Worm (Caenorhabditis elegans) whole organism, L1 larva: Measurements from ENCODE around the gene ZK1010.2.

Experiments used
- C04F5.9 ChIP-seq: sonication (generic microtip); optimal IDR thresholded peaks from 2 replicates; lab custom pipeline; 2016; ENCODE audit warnings: missing genetic modification characterization, missing compliant biosample characterization
- C16A3.4 ChIP-seq: fragments of 150-350 bp; optimal IDR thresholded peaks from 2 replicates; lab custom pipeline; 2014; ENCODE audit warnings: missing biosample characterization, missing genetic modification characterization
- F16B12.6 ChIP-seq: fragments of 150-350 bp; optimal IDR thresholded peaks from 2 replicates; lab custom pipeline; 2014; ENCODE audit warnings: missing biosample characterization, missing genetic modification characterization
- alr-1 ChIP-seq: fragments of 200-800 bp; sonication (Bioruptor generic); optimal IDR thresholded peaks from 2 replicates; lab custom pipeline; 2018; ENCODE audit warnings: borderline replicate concordance, mild to moderate bottlenecking, missing genetic modification characterization, missing compliant biosample characterization
- blmp-1 ChIP-seq: fragments of 150-350 bp; optimal IDR thresholded peaks from 2 replicates; lab custom pipeline; 2014; ENCODE audit warnings: missing biosample characterization, missing genetic modification characterization
- ceh-63 ChIP-seq: fragments of 200-800 bp; sonication (Bioruptor generic); optimal IDR thresholded peaks from 2 replicates; lab custom pipeline; 2018; ENCODE audit warnings: mild to moderate bottlenecking, missing genetic modification characterization, missing compliant biosample characterization
- ceh-88 ChIP-seq: fragments of 200-800 bp; sonication (Bioruptor generic); IDR thresholded peaks from 2 replicates; pipeline ENCODE4 v1.3.6; 2022; ENCODE audit warnings: missing genetic modification characterization, missing compliant biosample characterization
- dsc-1 ChIP-seq: sonication (generic microtip); optimal IDR thresholded peaks from 2 replicates; lab custom pipeline; 2016; ENCODE audit warnings: mild to moderate bottlenecking, missing genetic modification characterization, missing compliant biosample characterization
- efl-1 ChIP-seq, 4 experiments: fragments of 150-350 bp; optimal IDR thresholded peaks in 3 of 4; peaks in 1 of 4; 1 replicate in 1 of 4; 2 replicates in 3 of 4; lab custom pipeline; 2014; ENCODE audit warnings: missing biosample characterization in 2 of 4, missing genetic modification characterization in 2 of 4, missing genetic modification reagents in 2 of 4
- egl-27 ChIP-seq, 2 experiments: fragments of 150-350 bp in 1 of 2; sonication (generic microtip); optimal IDR thresholded peaks; 3 replicates each; lab custom pipeline; 2017 to 2018; ENCODE audit warnings: missing biosample characterization in 2 of 2, missing genetic modification characterization in 2 of 2, missing genetic modification reagents in 2 of 2
- elt-2 ChIP-seq: sonication (generic microtip); optimal IDR thresholded peaks from 2 replicates; lab custom pipeline; 2016; ENCODE audit warnings: missing genetic modification characterization, mild to moderate bottlenecking, inconsistent platforms, missing compliant biosample characterization, missing genetic modification reagents
- elt-3 ChIP-seq, 6 experiments: fragments of 150-350 bp in 1 of 6; sonication (generic microtip); optimal IDR thresholded peaks; 2 replicates each; lab custom pipeline; 2017 to 2018; ENCODE audit warnings: missing biosample characterization in 6 of 6, missing genetic modification characterization in 6 of 6, inconsistent platforms in 1 of 6
- ets-5 ChIP-seq: fragments of 200-800 bp; sonication (Bioruptor generic); IDR thresholded peaks from 2 replicates; pipeline ENCODE4 v1.3.6; 2022; ENCODE audit warnings: missing genetic modification characterization, missing compliant biosample characterization
- fkh-10 ChIP-seq: sonication (generic microtip); optimal IDR thresholded peaks from 2 replicates; lab custom pipeline; 2017; ENCODE audit warnings: missing biosample characterization, missing genetic modification reagents, missing genetic modification characterization
- fkh-8 ChIP-seq: sonication (generic microtip); optimal IDR thresholded peaks from 2 replicates; lab custom pipeline; 2016; ENCODE audit warnings: mild to moderate bottlenecking, missing genetic modification characterization, missing compliant biosample characterization
- fos-1 ChIP-seq: fragments of 150-350 bp; optimal IDR thresholded peaks from 2 replicates; lab custom pipeline; 2014; ENCODE audit warnings: missing biosample characterization, missing genetic modification characterization
- grh-1 ChIP-seq: fragments of 200-800 bp; sonication (Bioruptor generic); IDR thresholded peaks from 2 replicates; pipeline ENCODE4 v1.3.6; 2022; ENCODE audit warnings: missing genetic modification reagents, missing genetic modification characterization, missing compliant biosample characterization
- hlh-4 ChIP-seq: sonication (generic microtip); optimal IDR thresholded peaks from 2 replicates; lab custom pipeline; 2016; ENCODE audit warnings: mild to moderate bottlenecking, missing genetic modification characterization, missing compliant biosample characterization
- jun-1 ChIP-seq: fragments of 150-350 bp; optimal IDR thresholded peaks from 2 replicates; lab custom pipeline; 2014; ENCODE audit warnings: missing biosample characterization, missing genetic modification reagents, missing genetic modification characterization
- lin-15B ChIP-seq: fragments of 150-350 bp; sonication (generic microtip); optimal IDR thresholded peaks from 3 replicates; lab custom pipeline; 2014; ENCODE audit warnings: missing biosample characterization, missing genetic modification characterization
- lin-35 ChIP-seq, 2 experiments: fragments of 150-350 bp; optimal IDR thresholded peaks; 2 replicates each; lab custom pipeline; 2014; ENCODE audit warnings: missing biosample characterization in 2 of 2, missing genetic modification characterization in 2 of 2, missing genetic modification reagents in 2 of 2
- lin-39 ChIP-seq: fragments of 150-350 bp; optimal IDR thresholded peaks from 2 replicates; lab custom pipeline; 2014; ENCODE audit warnings: missing biosample characterization, missing genetic modification reagents, missing genetic modification characterization
- lsy-2 ChIP-seq, 2 experiments: fragments of 150-350 bp; optimal IDR thresholded peaks; 2 replicates each; lab custom pipeline; 2014; ENCODE audit warnings: missing biosample characterization in 2 of 2, missing genetic modification characterization in 2 of 2
- mab-9 ChIP-seq: fragments of 200-800 bp; sonication (Bioruptor generic); IDR thresholded peaks from 2 replicates; pipeline ENCODE4 v1.3.6; 2022; ENCODE audit warnings: missing genetic modification reagents, missing genetic modification characterization, missing compliant biosample characterization
- mef-2 ChIP-seq: fragments of 150-350 bp; optimal IDR thresholded peaks from 2 replicates; lab custom pipeline; 2014; ENCODE audit warnings: missing biosample characterization, missing genetic modification characterization
- nhr-20 ChIP-seq: sonication (generic microtip); optimal IDR thresholded peaks from 2 replicates; lab custom pipeline; 2016; ENCODE audit warnings: mild to moderate bottlenecking, missing genetic modification characterization, missing compliant biosample characterization
- nhr-237 ChIP-seq: fragments of 150-350 bp; optimal IDR thresholded peaks from 2 replicates; lab custom pipeline; 2014; ENCODE audit warnings: missing biosample characterization, missing genetic modification characterization
- nhr-28 ChIP-seq: fragments of 150-350 bp; optimal IDR thresholded peaks from 2 replicates; lab custom pipeline; 2014; ENCODE audit warnings: missing biosample characterization, missing genetic modification characterization
- nhr-47 ChIP-seq: sonication (generic microtip); optimal IDR thresholded peaks from 2 replicates; lab custom pipeline; 2016; ENCODE audit warnings: mild to moderate bottlenecking, missing genetic modification characterization, moderate library complexity, missing compliant biosample characterization
- nhr-77 ChIP-seq: fragments of 150-350 bp; optimal IDR thresholded peaks from 2 replicates; lab custom pipeline; 2014; ENCODE audit warnings: missing biosample characterization, missing genetic modification characterization
- nhr-84 ChIP-seq: sonication (generic microtip); optimal IDR thresholded peaks from 2 replicates; lab custom pipeline; 2017; ENCODE audit warnings: missing biosample characterization, missing genetic modification characterization
- pax-3 ChIP-seq: fragments of 200-800 bp; sonication (Bioruptor generic); optimal IDR thresholded peaks from 2 replicates; lab custom pipeline; 2018; ENCODE audit warnings: mild to moderate bottlenecking, missing genetic modification characterization, moderate library complexity, missing compliant biosample characterization
- pqm-1 ChIP-seq: sonication (generic microtip); optimal IDR thresholded peaks from 3 replicates; lab custom pipeline; 2017; ENCODE audit warnings: missing biosample characterization, missing genetic modification characterization
- snpc-4 ChIP-seq: fragments of 150-350 bp; optimal IDR thresholded peaks from 2 replicates; lab custom pipeline; 2014; ENCODE audit warnings: missing biosample characterization, missing genetic modification characterization
- snu-23 ChIP-seq: sonication (generic microtip); optimal IDR thresholded peaks from 2 replicates; lab custom pipeline; 2016; ENCODE audit warnings: missing genetic modification characterization, missing compliant biosample characterization
- sup-37 ChIP-seq: fragments of 200-800 bp; sonication (Bioruptor generic); optimal IDR thresholded peaks from 2 replicates; lab custom pipeline; 2018; ENCODE audit warnings: mild to moderate bottlenecking, missing genetic modification characterization, missing compliant biosample characterization
- swsn-7 ChIP-seq: sonication (generic microtip); optimal IDR thresholded peaks from 2 replicates; lab custom pipeline; 2016; ENCODE audit warnings: missing genetic modification characterization, missing compliant biosample characterization
- tbx-2 ChIP-seq: sonication (generic microtip); optimal IDR thresholded peaks from 2 replicates; lab custom pipeline; 2016; ENCODE audit warnings: missing genetic modification characterization, missing compliant biosample characterization
- unc-130 ChIP-seq: fragments of 150-350 bp; optimal IDR thresholded peaks from 2 replicates; lab custom pipeline; 2017; ENCODE audit warnings: missing biosample characterization, missing genetic modification characterization, inconsistent platforms
- unc-86 ChIP-seq: sonication (generic microtip); optimal IDR thresholded peaks from 2 replicates; lab custom pipeline; 2016; ENCODE audit warnings: missing genetic modification characterization, missing compliant biosample characterization
- vab-15 ChIP-seq: sonication (generic microtip); optimal IDR thresholded peaks from 2 replicates; lab custom pipeline; 2017; ENCODE audit warnings: missing genotype, mild to moderate bottlenecking, missing genetic modification characterization, missing compliant biosample characterization
- xbp-1 ChIP-seq: sonication (generic microtip); optimal IDR thresholded peaks from 2 replicates; lab custom pipeline; 2016; ENCODE audit warnings: missing genetic modification characterization, missing compliant biosample characterization

Gene ZK1010.2

DNA sequence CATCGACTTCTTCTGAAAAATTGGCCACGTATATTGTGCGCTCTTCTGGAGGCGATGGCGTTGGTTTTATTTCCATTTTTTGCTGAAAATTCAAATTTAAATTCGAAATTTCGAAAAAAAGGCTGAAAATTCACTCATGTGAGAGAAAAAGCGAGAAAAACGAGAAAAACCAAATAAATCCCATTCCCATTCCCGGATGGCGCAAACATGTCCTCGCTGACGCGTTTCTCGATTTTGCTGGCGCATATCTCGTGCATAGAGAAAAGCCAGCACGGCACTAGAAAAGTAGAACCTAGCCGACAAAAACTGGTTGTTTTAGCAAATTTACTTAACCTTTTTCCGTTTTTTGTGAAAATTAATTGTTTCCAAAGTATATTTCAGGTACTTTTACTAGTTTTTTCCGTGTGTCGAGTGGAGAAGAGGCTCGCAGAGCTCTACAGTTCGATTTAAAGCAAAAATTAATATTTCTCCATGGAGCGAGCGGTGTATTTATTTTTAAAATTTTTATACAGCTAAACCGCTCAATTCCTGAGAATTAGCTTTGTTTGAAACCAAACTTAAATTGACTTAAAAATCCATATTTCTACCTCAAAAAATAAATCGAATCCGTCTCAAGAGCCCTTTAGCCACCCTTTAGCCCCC, 45.8 kb downstream of the ZK1010.2 start, which contains the start of gene rbm-7 (continued):
- TF ChIP-seq hlh-4 (no peak), elt-3 (tag; optimal IDR thresholded peaks at IDR 0.05; lab: Kevin White, UChicago) (peak in 2 of 6 experiments; percentile 17 to 38), nhr-28 (no peak), lin-39 (tag; lab: Kevin White, UChicago) (peak; percentile 73), dsc-1 (tag; lab: Kevin White, UChicago) (peak; percentile 71), snpc-4 (peak; percentile 52), C04F5.9 (tag; lab: Kevin White, UChicago) (peak; percentile 26), fos-1 (tag; lab: Kevin White, UChicago) (peak; percentile 36), snu-23 (GFP tag; lab: Kevin White, UChicago) (peak; percentile 81), vab-15 (no peak), blmp-1 (tag; lab: Kevin White, UChicago) (peak; percentile 65), tbx-2 (tag; lab: Kevin White, UChicago) (peak; percentile 79), mab-9 (GFP tag; lab: Robert Waterston, UW) (no peak), fkh-10 (peak; percentile 2), jun-1 (tag; lab: Kevin White, UChicago) (peak; percentile 56), lsy-2 (tag; optimal IDR thresholded peaks at IDR 0.05; lab: Kevin White, UChicago) (peak; percentile 87 to 89), swsn-7 (tag; lab: Kevin White, UChicago) (peak; percentile 80), F16B12.6 (tag; lab: Kevin White, UChicago) (peak; percentile 73), nhr-47 (tag; lab: Kevin White, UChicago) (peak; percentile 91), ceh-63 (GFP tag; lab: Kevin White, UChicago) (no peak), C16A3.4 (tag; lab: Kevin White, UChicago) (peak; percentile 52), nhr-77 (tag; lab: Kevin White, UChicago) (peak; percentile 36)

DNA sequence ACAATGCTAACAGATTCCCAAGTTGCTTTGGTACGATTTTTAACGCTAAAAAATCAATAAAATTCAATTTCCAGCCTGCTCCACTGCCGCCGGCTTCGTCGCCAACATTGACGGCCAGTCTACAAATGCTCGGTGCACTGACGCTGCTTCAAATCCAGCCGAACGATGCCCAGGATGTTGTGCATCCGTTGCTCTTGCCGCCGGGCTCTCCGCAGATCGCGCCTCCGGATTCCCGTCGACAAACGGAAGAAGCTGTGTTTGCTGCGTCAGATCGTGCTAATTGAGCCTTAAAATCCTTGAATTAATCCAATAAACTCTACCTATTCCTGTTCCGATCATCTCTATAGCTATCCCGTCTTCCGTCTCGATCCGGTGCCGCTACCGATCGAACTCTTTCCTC, 46.6 kb downstream of the ZK1010.2 start:
- TF ChIP-seq efl-1 (optimal IDR thresholded peaks at IDR 0.05; lab: Kevin White, UChicago) = no peak
- peak in 1 of 2 experiments; percentile 22 for TF ChIP-seq efl-1 (GFP tag; optimal IDR thresholded peaks at IDR 0.05 in 1 of 2; lab: Kevin White, UChicago)
- TF ChIP-seq grh-1 (GFP tag; lab: Robert Waterston, UW) = 0 out of 2 replicates have a peak, but pooled peaks have one; percentile 16
- TF ChIP-seq ets-5 (GFP tag; lab: Robert Waterston, UW) = no peak

DNA sequence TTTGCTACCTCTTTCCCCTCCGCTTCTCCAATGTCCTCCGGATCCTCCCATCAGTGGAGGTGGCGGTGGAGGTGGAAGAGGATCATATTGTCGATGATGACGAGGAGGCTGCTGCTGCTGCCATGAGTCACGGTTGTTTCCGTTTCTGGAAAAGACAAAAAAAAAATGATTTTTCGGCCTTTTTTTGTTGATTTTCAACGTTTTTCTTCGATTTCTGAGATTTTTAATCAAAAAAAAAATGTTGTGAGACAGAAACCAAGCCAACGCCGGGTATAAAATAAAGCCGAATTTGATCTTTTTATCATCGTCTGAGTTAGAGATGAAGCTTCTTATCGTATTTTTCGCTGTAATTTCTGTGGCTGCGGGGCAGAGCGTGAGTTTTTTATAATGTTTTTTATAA, 48.1 kb downstream of the ZK1010.2 start, which contains the start of gene Y37D8A.19:
Y37D8A.19 (plus strand) TSS at position 301 of the 400 bp plus-strand sequence.
- TF ChIP-seq ceh-88 (GFP tag; lab: Robert Waterston, UW) (no peak), nhr-77 (tag; lab: Kevin White, UChicago) (no peak), snpc-4 (no peak), lin-39 (tag; lab: Kevin White, UChicago) (no peak), lin-15B (tag; lab: Kevin White, UChicago) (no peak), alr-1 (tag; lab: Kevin White, UChicago) (no peak), lin-35 (GFP tag; optimal IDR thresholded peaks at IDR 0.05; lab: Kevin White, UChicago) (no peak), hlh-4 (no peak), efl-1 (optimal IDR thresholded peaks at IDR 0.05; lab: Kevin White, UChicago) (no peak), efl-1 (GFP tag; optimal IDR thresholded peaks at IDR 0.05 in 1 of 2; lab: Kevin White, UChicago) (no peak), elt-2 (tag; lab: Kevin White, UChicago) (no peak), ets-5 (GFP tag; lab: Robert Waterston, UW) (no peak), fos-1 (tag; lab: Kevin White, UChicago) (no peak), nhr-84 (no peak), nhr-237 (tag; lab: Kevin White, UChicago) (no peak), lsy-2 (tag; optimal IDR thresholded peaks at IDR 0.05; lab: Kevin White, UChicago) (no peak)

DNA sequence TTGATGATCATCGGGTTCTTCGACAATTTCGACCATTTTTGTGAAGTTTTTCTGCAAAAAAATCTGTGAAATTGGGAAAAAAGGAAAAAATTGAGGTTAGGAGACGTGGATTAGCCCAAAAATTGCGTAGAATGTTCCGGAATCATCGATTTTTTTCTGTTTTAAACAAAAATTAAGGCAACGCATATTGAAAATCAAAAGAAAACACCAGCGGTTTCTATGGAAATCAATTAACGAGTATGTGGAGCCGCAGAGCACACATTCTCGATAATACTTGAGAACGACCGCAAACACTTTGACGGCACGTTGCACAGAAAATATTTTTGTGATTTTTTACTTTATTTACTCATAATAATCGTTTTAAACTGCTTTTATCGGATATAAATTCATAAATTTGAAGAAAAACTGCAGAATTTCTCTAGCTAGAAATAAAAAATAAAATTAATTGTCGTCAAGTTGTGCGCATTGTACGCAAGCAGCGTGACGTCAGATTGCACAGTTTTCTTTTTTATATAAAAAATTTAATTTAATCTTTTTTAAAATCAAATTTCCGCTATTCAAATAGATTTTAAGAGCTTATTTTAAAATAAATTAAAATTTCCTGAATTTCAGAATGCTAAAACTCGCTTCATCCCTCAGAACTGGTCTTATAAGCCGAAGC, 51.6 kb downstream of the ZK1010.2 start, which contains the start of the genes npp-25 and mrps-10:
npp-25 (minus strand) TSS at position 51 of the 661 bp plus-strand sequence.
mrps-10 (plus strand) TSS at position 611 of the 661 bp plus-strand sequence.
- TF ChIP-seq egl-27 (tag; optimal IDR thresholded peaks at IDR 0.05; lab: Kevin White, UChicago) = no peak
- TF ChIP-seq lsy-2 (tag; optimal IDR thresholded peaks at IDR 0.05; lab: Kevin White, UChicago) = peak; percentile 44 to 78
- peak; percentile 31 for TF ChIP-seq xbp-1 (tag; lab: Kevin White, UChicago)
- no peak for TF ChIP-seq mef-2 (tag; lab: Kevin White, UChicago)
- no peak for TF ChIP-seq nhr-20 (tag; lab: Kevin White, UChicago)
- no peak for TF ChIP-seq unc-130 (tag; lab: Kevin White, UChicago)
- TF ChIP-seq pqm-1 (tag; lab: Kevin White, UChicago) = no peak
- peak; percentile 53 for TF ChIP-seq nhr-47 (tag; lab: Kevin White, UChicago)
- TF ChIP-seq pax-3 = no peak
- TF ChIP-seq tbx-2 (tag; lab: Kevin White, UChicago) = peak; percentile 1
- TF ChIP-seq nhr-237 (tag; lab: Kevin White, UChicago) = no peak
- peak; percentile 44 for TF ChIP-seq fkh-8 (tag; lab: Kevin White, UChicago)
- TF ChIP-seq unc-86 (tag; lab: Kevin White, UChicago) = peak; percentile 7
- TF ChIP-seq mab-9 (GFP tag; lab: Robert Waterston, UW) = no peak
- TF ChIP-seq sup-37 = no peak
- peak; percentile 25 for TF ChIP-seq snu-23 (GFP tag; lab: Kevin White, UChicago)
- peak; percentile 82 for TF ChIP-seq F16B12.6 (tag; lab: Kevin White, UChicago)
- no peak for TF ChIP-seq lin-39 (tag; lab: Kevin White, UChicago)
- no peak for TF ChIP-seq ceh-63 (GFP tag; lab: Kevin White, UChicago)
